Worm (Caenorhabditis elegans) whole organism, L4/young adult: ENCODE data around the gene glb-34.

Experiments used
- W03F9.2 ChIP-seq: fragments of 150-350 bp; optimal IDR thresholded peaks from 2 replicates; lab custom pipeline; 2014; ENCODE audit warnings: missing biosample characterization, missing genetic modification characterization
- dao-5 ChIP-seq: sonication (generic microtip); optimal IDR thresholded peaks from 2 replicates; lab custom pipeline; 2016; ENCODE audit warnings: missing genotype, missing genetic modification characterization, moderate library complexity, missing compliant biosample characterization
- him-1 ChIP-seq: sonication (generic microtip); optimal IDR thresholded peaks from 2 replicates; lab custom pipeline; 2016; ENCODE audit warnings: missing genotype, missing genetic modification reagents, missing genetic modification characterization, missing compliant biosample characterization

DNA sequence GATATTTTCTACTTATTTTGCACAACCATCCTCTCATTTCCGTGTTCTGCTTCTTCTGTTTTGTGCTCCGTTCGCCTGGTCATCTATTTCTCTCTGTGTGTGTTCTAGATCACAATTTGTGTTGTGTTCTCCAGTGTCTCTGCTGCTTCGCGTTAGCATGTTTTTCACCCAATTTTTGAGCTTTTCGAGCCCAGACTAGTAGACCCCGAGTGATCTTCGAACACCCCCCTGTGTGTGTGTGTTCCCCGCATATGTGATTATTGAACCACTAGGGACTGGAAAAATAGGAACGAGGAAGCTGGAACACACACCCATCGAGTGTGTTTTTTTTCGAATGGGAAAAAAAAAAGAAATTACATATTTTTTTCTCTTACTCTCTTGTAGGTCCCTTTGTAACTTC lies 46.0 kb upstream of the glb-34 start:
- no peak for TF ChIP-seq dao-5 (tag; lab: Kevin White, UChicago)
- TF ChIP-seq W03F9.2 (tag; lab: Kevin White, UChicago), result no peak
- TF ChIP-seq him-1 (tag; lab: Kevin White, UChicago), result no peak
